Fruit fly (Drosophila melanogaster) whole organism, embryonic: ENCODE data around the gene CG31897.
A peak's percentile ranks its signal among the peaks of the same experiment; 100 is the strongest.

Source experiments
- Blimp-1 ChIP-seq: fragments of 200-800 bp; sonication (Bioruptor generic); optimal IDR thresholded peaks from 3 replicates; lab custom pipeline; 2018; ENCODE audit warnings: missing biosample characterization, missing genetic modification characterization, mild to moderate bottlenecking, moderate library complexity, missing genetic modification reagents
- CG11504 ChIP-seq: fragments of 200-800 bp; sonication (Bioruptor generic); optimal IDR thresholded peaks from 3 replicates; lab custom pipeline; 2019; ENCODE audit warnings: missing biosample characterization, mild to moderate bottlenecking, missing genetic modification characterization, moderate library complexity
- CG1529 ChIP-seq: fragments of 200-800 bp; sonication (Bioruptor generic); optimal IDR thresholded peaks from 3 replicates; lab custom pipeline; 2018; ENCODE audit warnings: missing biosample characterization, missing genetic modification characterization
- CG15601 ChIP-seq: fragments of 200-800 bp; sonication (Bioruptor generic); optimal IDR thresholded peaks from 3 replicates; lab custom pipeline; 2019; ENCODE audit warnings: missing biosample characterization, mild to moderate bottlenecking, missing genetic modification characterization, moderate library complexity
- CG17359 ChIP-seq: fragments of 200-800 bp; sonication (Bioruptor generic); optimal IDR thresholded peaks from 3 replicates; lab custom pipeline; 2018; ENCODE audit warnings: missing biosample characterization, mild to moderate bottlenecking, missing genetic modification characterization, moderate library complexity
- CG18011 ChIP-seq: fragments of 200-800 bp; sonication (Bioruptor generic); optimal IDR thresholded peaks from 2 replicates; lab custom pipeline; 2017; ENCODE audit warnings: missing biosample characterization, missing genetic modification characterization, mild to moderate bottlenecking, moderate library complexity, missing genotype
- CG2116 ChIP-seq: fragments of 200-800 bp; sonication (Bioruptor generic); optimal IDR thresholded peaks from 3 replicates; lab custom pipeline; 2018; ENCODE audit warnings: missing biosample characterization, mild to moderate bottlenecking, missing genetic modification characterization
- CG2712 ChIP-seq: fragments of 200-800 bp; optimal IDR thresholded peaks from 3 replicates; lab custom pipeline; 2019; ENCODE audit warnings: missing biosample characterization, mild to moderate bottlenecking, missing genetic modification characterization, moderate library complexity
- CG2889 ChIP-seq: fragments of 200-800 bp; sonication (Bioruptor generic); IDR thresholded peaks from 3 replicates; pipeline ENCODE4 v1.3.6; 2022; ENCODE audit warnings: missing biosample characterization, missing genetic modification characterization
- CG31441 ChIP-seq: fragments of 200-800 bp; sonication (Bioruptor generic); IDR thresholded peaks from 2 replicates; pipeline ENCODE4 v1.3.6; 2022; ENCODE audit warnings: missing biosample characterization, missing genetic modification characterization
- CG33213 ChIP-seq: fragments of 200-800 bp; sonication (Bioruptor generic); optimal IDR thresholded peaks from 3 replicates; lab custom pipeline; 2016; ENCODE audit warnings: missing biosample characterization, missing genetic modification characterization
- CG4707 ChIP-seq: fragments of 200-800 bp; sonication (Bioruptor generic); optimal IDR thresholded peaks from 2 replicates; lab custom pipeline; 2018; ENCODE audit warnings: missing biosample characterization, mild to moderate bottlenecking, missing genetic modification characterization, moderate library complexity
- CG5180 ChIP-seq: fragments of 200-800 bp; sonication (Bioruptor generic); optimal IDR thresholded peaks from 3 replicates; lab custom pipeline; 2017; ENCODE audit warnings: missing biosample characterization, missing genetic modification characterization, mild to moderate bottlenecking, moderate library complexity, missing genetic modification reagents
- CG6765 ChIP-seq: fragments of 200-800 bp; sonication (Bioruptor generic); optimal IDR thresholded peaks from 3 replicates; lab custom pipeline; 2017; ENCODE audit warnings: missing biosample characterization, mild to moderate bottlenecking, missing genetic modification characterization
- CG8281 ChIP-seq: fragments of 200-800 bp; sonication (Bioruptor generic); optimal IDR thresholded peaks from 2 replicates; lab custom pipeline; 2018; ENCODE audit warnings: missing biosample characterization, mild to moderate bottlenecking, missing genetic modification characterization, moderate library complexity
- CG8359 ChIP-seq: fragments of 200-800 bp; sonication (Bioruptor generic); optimal IDR thresholded peaks from 2 replicates; lab custom pipeline; 2017; ENCODE audit warnings: missing biosample characterization, mild to moderate bottlenecking, missing genetic modification characterization, borderline replicate concordance
- CG8924 ChIP-seq: fragments of 200-800 bp; optimal IDR thresholded peaks from 3 replicates; lab custom pipeline; 2019; ENCODE audit warnings: missing biosample characterization, mild to moderate bottlenecking, missing genetic modification characterization, moderate library complexity
- CG9727 ChIP-seq: fragments of 200-800 bp; sonication (Bioruptor generic); optimal IDR thresholded peaks from 3 replicates; lab custom pipeline; 2017; ENCODE audit warnings: missing biosample characterization, mild to moderate bottlenecking, missing genetic modification characterization
- Chrac-16 ChIP-seq: fragments of 200-800 bp; sonication (Bioruptor generic); optimal IDR thresholded peaks from 3 replicates; lab custom pipeline; 2016; ENCODE audit warnings: missing biosample characterization, missing genetic modification characterization
- CrebB ChIP-seq: fragments of 200-800 bp; sonication (Bioruptor generic); optimal IDR thresholded peaks from 3 replicates; lab custom pipeline; 2018; ENCODE audit warnings: missing biosample characterization, mild to moderate bottlenecking, missing genetic modification characterization
- Ets65A ChIP-seq: fragments of 200-800 bp; sonication (Bioruptor generic); peaks from one replicate; lab custom pipeline; 2016; ENCODE audit warnings: missing biosample characterization, missing genetic modification characterization
- Fer3 ChIP-seq: fragments of 200-800 bp; sonication (Bioruptor generic); optimal IDR thresholded peaks from 2 replicates; lab custom pipeline; 2018; ENCODE audit warnings: missing biosample characterization, mild to moderate bottlenecking, missing genetic modification characterization, moderate library complexity
- Med ChIP-seq: fragments of 200-800 bp; sonication (Bioruptor generic); peaks from one replicate; lab custom pipeline; 2016; ENCODE audit warnings: missing biosample characterization, missing genetic modification characterization, mild to moderate bottlenecking, inconsistent platforms, moderate library complexity
- NC2β ChIP-seq: fragments of 200-800 bp; sonication (Bioruptor generic); optimal IDR thresholded peaks from 2 replicates; lab custom pipeline; 2016; ENCODE audit warnings: missing biosample characterization, missing genetic modification characterization
- PHDP ChIP-seq: fragments of 200-800 bp; sonication (Bioruptor generic); optimal IDR thresholded peaks from 3 replicates; lab custom pipeline; 2018; ENCODE audit warnings: missing biosample characterization, mild to moderate bottlenecking, missing genetic modification characterization, moderate library complexity
- Sox100B ChIP-seq: fragments of 200-800 bp; sonication (Bioruptor generic); optimal IDR thresholded peaks from 3 replicates; lab custom pipeline; 2018; ENCODE audit warnings: missing biosample characterization, mild to moderate bottlenecking, missing genetic modification characterization
- Spps ChIP-seq: fragments of 200-800 bp; sonication (Bioruptor generic); optimal IDR thresholded peaks from 2 replicates; lab custom pipeline; 2018; ENCODE audit warnings: missing biosample characterization, mild to moderate bottlenecking, missing genetic modification characterization
- al ChIP-seq: fragments of 200-800 bp; sonication (Bioruptor generic); IDR thresholded peaks from 2 replicates; pipeline ENCODE4 v1.3.6; 2022; ENCODE audit warnings: missing biosample characterization, missing genetic modification characterization
- chif ChIP-seq, 2 experiments: fragments of 200-800 bp; sonication (Bioruptor generic); optimal IDR thresholded peaks; 3 replicates each; lab custom pipeline; 2016; ENCODE audit warnings: missing biosample characterization in 2 of 2, missing genetic modification characterization in 2 of 2
- chinmo ChIP-seq: fragments of 200-800 bp; sonication (Bioruptor generic); IDR thresholded peaks from 4 replicates; pipeline ENCODE4 v1.3.6; 2022; ENCODE audit warnings: missing biosample characterization, missing genetic modification characterization; ENCODE audit not compliant: partially characterized antibody
- ci ChIP-seq: fragments of 200-800 bp; sonication (Bioruptor generic); IDR thresholded peaks from 3 replicates; pipeline ENCODE4 v1.3.6; 2022; ENCODE audit warnings: missing biosample characterization, missing genetic modification characterization
- crc ChIP-seq: fragments of 200-800 bp; sonication (Bioruptor generic); optimal IDR thresholded peaks from 2 replicates; lab custom pipeline; 2016; ENCODE audit warnings: missing biosample characterization, missing genetic modification characterization
- disco-r ChIP-seq: fragments of 200-800 bp; sonication (Bioruptor generic); optimal IDR thresholded peaks from 2 replicates; lab custom pipeline; 2016; ENCODE audit warnings: missing biosample characterization, missing genetic modification characterization
- eyg ChIP-seq: fragments of 200-800 bp; sonication (Bioruptor generic); optimal IDR thresholded peaks from 3 replicates; lab custom pipeline; 2016; ENCODE audit warnings: missing biosample characterization, missing genetic modification characterization
- gem ChIP-seq: fragments of 200-800 bp; sonication (Bioruptor generic); optimal IDR thresholded peaks from 2 replicates; lab custom pipeline; 2019; ENCODE audit warnings: missing biosample characterization, mild to moderate bottlenecking, missing genetic modification characterization, moderate library complexity
- grn ChIP-seq: fragments of 200-800 bp; sonication (Bioruptor generic); optimal IDR thresholded peaks from 3 replicates; lab custom pipeline; 2017; ENCODE audit warnings: missing biosample characterization, missing genetic modification characterization
- kah ChIP-seq: fragments of 200-800 bp; sonication (Bioruptor generic); optimal IDR thresholded peaks from 2 replicates; lab custom pipeline; 2018; ENCODE audit warnings: missing biosample characterization, mild to moderate bottlenecking, missing genetic modification characterization
- kay ChIP-seq: fragments of 200-800 bp; sonication (Bioruptor generic); optimal IDR thresholded peaks from 2 replicates; lab custom pipeline; 2016; ENCODE audit warnings: missing biosample characterization, missing genetic modification characterization
- kni ChIP-seq: fragments of 200-800 bp; sonication (Bioruptor generic); optimal IDR thresholded peaks from 3 replicates; lab custom pipeline; 2017; ENCODE audit warnings: mild to moderate bottlenecking, missing biosample characterization, missing genetic modification reagents, missing genetic modification characterization
- lmd ChIP-seq: fragments of 200-800 bp; sonication (Bioruptor generic); IDR thresholded peaks from 2 replicates; pipeline ENCODE4 v1.3.6; 2022; ENCODE audit warnings: missing biosample characterization, missing genetic modification characterization
- rib ChIP-seq: fragments of 200-800 bp; sonication (Bioruptor generic); IDR thresholded peaks from 2 replicates; pipeline ENCODE4 v1.3.6; 2022; ENCODE audit warnings: missing biosample characterization, missing genetic modification characterization
- sens ChIP-seq: fragments of 200-800 bp; sonication (Bioruptor generic); peaks from one replicate; lab custom pipeline; 2016; ENCODE audit warnings: missing biosample characterization, missing genetic modification characterization
- stwl ChIP-seq: fragments of 200-800 bp; sonication (Bioruptor generic); optimal IDR thresholded peaks from 3 replicates; lab custom pipeline; 2018; ENCODE audit warnings: missing biosample characterization, mild to moderate bottlenecking, missing genetic modification characterization, moderate library complexity
- tap ChIP-seq: fragments of 200-800 bp; optimal IDR thresholded peaks from 3 replicates; lab custom pipeline; 2019; ENCODE audit warnings: missing biosample characterization, mild to moderate bottlenecking, missing genetic modification characterization, moderate library complexity
- tx ChIP-seq: fragments of 200-800 bp; sonication (Bioruptor generic); optimal IDR thresholded peaks from 2 replicates; lab custom pipeline; 2016; ENCODE audit warnings: missing biosample characterization, missing genetic modification characterization
- unpg ChIP-seq: fragments of 200-800 bp; sonication (Bioruptor generic); optimal IDR thresholded peaks from 3 replicates; lab custom pipeline; 2018; ENCODE audit warnings: missing biosample characterization, mild to moderate bottlenecking, missing genetic modification characterization, moderate library complexity
- z ChIP-seq: fragments of 200-800 bp; sonication (Bioruptor generic); IDR thresholded peaks from 3 replicates; pipeline ENCODE4 v1.3.6; 2022; ENCODE audit warnings: missing biosample characterization, missing genetic modification characterization

Gene CG31897

DNA sequence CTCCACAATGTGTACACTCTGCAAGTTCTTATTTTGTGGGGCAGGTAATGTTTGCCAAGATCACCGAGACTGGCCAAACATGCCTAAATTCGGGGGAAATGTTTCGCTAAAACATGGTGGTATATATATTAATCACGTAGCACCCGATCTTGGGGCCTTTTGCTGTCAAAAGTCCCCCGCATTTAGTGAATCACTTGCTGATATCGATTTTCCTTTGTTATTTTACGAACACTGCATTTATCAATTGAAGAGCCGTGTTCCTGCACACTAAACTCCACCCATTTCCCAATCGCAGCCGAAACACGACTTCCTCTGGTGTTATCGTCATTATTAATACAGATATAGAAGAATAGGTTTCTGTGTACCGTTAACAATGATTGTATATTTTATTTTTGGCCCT is 20.5 kb upstream of the CG31897 start (continued):
- TF ChIP-seq Fer3 (tag; lab: Kevin White, UChicago): no peak
- TF ChIP-seq CG2116 (GFP tag; lab: Kevin White, UChicago): no peak

- no peak for TF ChIP-seq crc (GFP tag; lab: Kevin White, UChicago)
- TF ChIP-seq rib: no peak
- no peak for TF ChIP-seq al
- peak; percentile 27 for TF ChIP-seq Med
- TF ChIP-seq z: peak; percentile 79
- no peak for TF ChIP-seq CG6765 (GFP tag; lab: Kevin White, UChicago)
- peak; percentile 98 for TF ChIP-seq CG8281 (tag; lab: Kevin White, UChicago)
- no peak for TF ChIP-seq CG18011 (GFP tag; lab: Kevin White, UChicago)
- no peak for TF ChIP-seq eyg (GFP tag; lab: Kevin White, UChicago)
- no peak for TF ChIP-seq unpg (GFP tag; lab: Kevin White, UChicago)
- TF ChIP-seq tx (GFP tag; lab: Kevin White, UChicago): no peak
- no peak for TF ChIP-seq disco-r (GFP tag; lab: Kevin White, UChicago)
- TF ChIP-seq NC2β (GFP tag; lab: Kevin White, UChicago): no peak
- TF ChIP-seq Ets65A: peak; percentile 3
Measured at dm6 chr2L:8423047-8423446, 19.2 kb upstream of the CG31897 start.

DNA sequence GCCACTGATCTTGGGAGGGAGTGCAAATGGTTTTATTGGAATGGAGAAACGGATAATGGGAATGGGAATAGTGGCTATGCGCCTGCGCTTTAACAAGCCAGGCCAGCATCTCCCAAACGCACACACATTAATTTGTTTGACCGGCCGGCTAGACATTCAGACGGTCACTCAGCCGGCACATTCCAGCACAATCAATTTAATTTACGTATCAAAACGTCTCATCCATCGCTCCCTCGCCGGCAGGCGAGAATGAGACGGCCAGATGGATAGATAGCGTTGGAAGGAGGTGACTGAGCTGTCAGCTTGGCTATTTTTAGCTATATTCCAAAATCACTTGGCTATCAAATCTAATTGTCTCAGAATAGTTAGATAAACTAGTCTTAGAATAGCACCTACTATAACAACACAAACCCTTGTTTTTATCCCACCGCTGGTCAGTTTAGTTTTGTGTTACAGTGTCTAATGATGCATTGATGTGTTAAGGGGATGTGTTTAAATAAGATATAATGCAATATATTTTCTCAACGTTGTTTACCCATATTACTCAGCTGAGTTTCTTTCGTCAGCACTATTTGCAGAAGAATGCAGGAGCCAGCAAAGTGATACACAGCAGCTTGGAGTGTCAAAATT is 18.7 kb upstream of the CG31897 start:
- TF ChIP-seq kni (GFP tag; lab: Kevin White, UChicago): peak; percentile 63
- peak; percentile 55 for TF ChIP-seq grn (GFP tag; lab: Kevin White, UChicago)
- TF ChIP-seq CG8359 (GFP tag; lab: Kevin White, UChicago): no peak
- TF ChIP-seq CG15601: peak; percentile 25
- peak; percentile 47 for TF ChIP-seq CG2712 (tag; lab: Kevin White, UChicago)
- peak; percentile 15 for TF ChIP-seq CG8924 (tag; lab: Kevin White, UChicago)
- TF ChIP-seq PHDP (tag; lab: Kevin White, UChicago): peak; percentile 26
- peak; percentile 27 for TF ChIP-seq CG1529
- TF ChIP-seq sens (GFP tag; lab: Kevin White, UChicago): peak; percentile 84
- TF ChIP-seq lmd: no peak
- TF ChIP-seq chif (GFP tag; optimal IDR thresholded peaks at IDR 0.05; lab: Kevin White, UChicago): peak in 1 of 2 experiments; percentile 47
- TF ChIP-seq gem: peak; percentile 36
- TF ChIP-seq ci (GFP tag; lab: Robert Waterston, UW): peak; percentile 19; the same call in 1 of the 3 replicates
- TF ChIP-seq CrebB (tag; lab: Kevin White, UChicago): peak; percentile 6
- peak; percentile 2 for TF ChIP-seq stwl
- peak; percentile 1 for TF ChIP-seq CG33213
- peak; percentile 9 for TF ChIP-seq CG5180 (GFP tag; lab: Kevin White, UChicago)
- peak; percentile 45 for TF ChIP-seq CG4707 (GFP tag; lab: Kevin White, UChicago)
- TF ChIP-seq CG9727 (GFP tag; lab: Kevin White, UChicago): peak; percentile 15
- no peak for TF ChIP-seq Chrac-16 (GFP tag; lab: Kevin White, UChicago)
- TF ChIP-seq chinmo: no peak
- TF ChIP-seq kay (GFP tag; lab: Kevin White, UChicago): peak; percentile 14
- peak; percentile 21 for TF ChIP-seq Sox100B (GFP tag; lab: Kevin White, UChicago)
- peak; percentile 21 for TF ChIP-seq CG11504 (tag; lab: Kevin White, UChicago)
- TF ChIP-seq kah (GFP tag; lab: Kevin White, UChicago): no peak
- peak; percentile 29 for TF ChIP-seq Spps (tag; lab: Kevin White, UChicago)
- peak; percentile 23 for TF ChIP-seq Blimp-1 (GFP tag; lab: Kevin White, UChicago)
- TF ChIP-seq tap: peak; percentile 5
- TF ChIP-seq CG31441 (GFP tag; lab: Robert Waterston, UW): 0 out of 2 replicates have a peak, but pooled peaks have one; percentile 20
- peak; percentile 8 for TF ChIP-seq CG2116 (GFP tag; lab: Kevin White, UChicago)
- TF ChIP-seq CG17359 (tag; lab: Kevin White, UChicago): peak; percentile 14
- no peak for TF ChIP-seq CG2889 (GFP tag; lab: Robert Waterston, UW)
